Fruit fly (Drosophila melanogaster): Measurements from ENCODE around the gene Mob2.
A peak's percentile ranks its signal among the peaks of the same experiment; 100 is the strongest.

Gene Mob2

DNA sequence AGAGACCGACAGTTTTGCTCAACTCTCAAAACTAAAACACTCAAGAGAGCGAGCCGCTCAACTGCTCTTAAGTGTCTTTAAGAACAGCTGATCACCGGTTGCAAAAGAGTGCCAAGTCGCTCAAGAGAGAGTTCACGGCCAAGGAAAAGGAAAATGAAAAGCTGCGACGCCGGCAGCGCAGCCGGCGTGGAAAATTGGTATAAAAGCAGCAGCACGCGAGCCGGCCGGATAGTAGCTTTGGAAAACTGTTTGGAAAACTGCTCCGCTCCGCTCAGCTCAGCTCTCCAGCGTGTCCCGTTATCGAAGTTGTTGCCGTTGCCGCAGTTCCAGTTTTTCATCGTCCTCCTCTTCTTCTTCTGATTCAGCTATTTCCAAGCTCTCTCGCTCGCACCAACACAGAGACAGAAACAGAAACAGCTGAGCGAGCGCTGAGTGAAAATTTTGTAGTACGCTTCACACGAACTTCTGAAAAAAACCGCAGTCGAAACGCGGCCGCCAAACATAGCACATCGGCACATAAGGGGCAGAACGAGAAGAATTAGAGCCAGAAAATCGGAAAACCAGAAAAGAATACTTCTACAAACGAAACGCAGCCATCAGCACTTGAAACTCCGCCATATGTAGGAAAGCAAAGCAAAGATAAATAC is 74.6 kb downstream of the Mob2 start, which contains the start of gene chrb (continued):
- TF ChIP-seq danr (GFP tag; IDR thresholded peaks at IDR 0.05) (no peak), gem (tag; optimal IDR thresholded peaks at IDR 0.05) (no peak), HLH4C (GFP tag; IDR thresholded peaks at IDR 0.05; ENCODE audit: partially characterized antibody) (peak; percentile 40; the same call in 1 of the 3 replicates), CG2712 (tag; optimal IDR thresholded peaks at IDR 0.05) (peak; percentile 56), CG32772 (GFP tag; IDR thresholded peaks at IDR 0.05) (peak; percentile 21; the same call in 1 of the 2 replicates), CG12299 (tag; optimal IDR thresholded peaks at IDR 0.05) (peak; percentile 45), yki (optimal IDR thresholded peaks at IDR 0.05) (peak; percentile 9), sug (tag; optimal IDR thresholded peaks at IDR 0.05) (peak; percentile 37), insv (GFP tag; optimal IDR thresholded peaks at IDR 0.05) (peak in 1 of 2 experiments; percentile 39), cad (GFP tag; optimal IDR thresholded peaks at IDR 0.05) (peak; percentile 41), pzg (GFP tag; optimal IDR thresholded peaks at IDR 0.05) (no peak), CG18262 (tag; optimal IDR thresholded peaks at IDR 0.05) (peak; percentile 46), B-H1 (GFP tag; IDR thresholded peaks at IDR 0.05) (no peak), CG8388 (GFP tag; optimal IDR thresholded peaks at IDR 0.05) (peak; percentile 27), CG8089 (GFP tag; optimal IDR thresholded peaks at IDR 0.05) (peak; percentile 35), CG2678 (tag; optimal IDR thresholded peaks at IDR 0.05) (peak; percentile 47), Meics (GFP tag; optimal IDR thresholded peaks at IDR 0.05) (peak; percentile 42), CG15601 (tag; optimal IDR thresholded peaks at IDR 0.05) (no peak), CG4404 (GFP tag; IDR thresholded peaks at IDR 0.05) (no peak), D19A (tag; optimal IDR thresholded peaks at IDR 0.05) (peak; percentile 55), pros (GFP tag; optimal IDR thresholded peaks at IDR 0.05) (peak; percentile 84), Usf (GFP tag; optimal IDR thresholded peaks at IDR 0.05) (no peak), Hsf (GFP tag; optimal IDR thresholded peaks at IDR 0.05) (peak; percentile 14), fd3F (GFP tag; optimal IDR thresholded peaks at IDR 0.05) (no peak), TFAM (GFP tag; optimal IDR thresholded peaks at IDR 0.05) (no peak), CG11093 (GFP tag; IDR thresholded peaks at IDR 0.05) (no peak; the same call in 2 of the 3 replicates), seq (GFP tag; IDR thresholded peaks at IDR 0.05) (peak; percentile 22; the same call in 1 of the 2 replicates), Side (GFP tag; optimal IDR thresholded peaks at IDR 0.05) (peak; percentile 36), CG10462 (GFP tag; optimal IDR thresholded peaks at IDR 0.05) (peak; percentile 35), CHES-1-like (GFP tag; optimal IDR thresholded peaks at IDR 0.05) (peak; percentile 73), CG11560 (tag; IDR thresholded peaks at IDR 0.05) (no peak), Adf1 (GFP tag; IDR thresholded peaks at IDR 0.05) (peak; percentile 96), CG4854 (GFP tag; optimal IDR thresholded peaks at IDR 0.05) (peak; percentile 32), sob (GFP tag; IDR thresholded peaks at IDR 0.05) (peak; percentile 42; the same call in 1 of the 2 replicates), CG16815 (GFP tag; optimal IDR thresholded peaks at IDR 0.05) (no peak), fu2 (GFP tag; optimal IDR thresholded peaks at IDR 0.05) (no peak), Max (GFP tag; optimal IDR thresholded peaks at IDR 0.05) (peak; percentile 25), dimm (GFP tag; IDR thresholded peaks at IDR 0.05) (no peak), CG30020 (tag; optimal IDR thresholded peaks at IDR 0.05) (no peak), MESR4 (GFP tag; optimal IDR thresholded peaks at IDR 0.05) (peak; percentile 2), CG4360 (GFP tag; IDR thresholded peaks at IDR 0.05) (peak; percentile 79), corto (GFP tag; optimal IDR thresholded peaks at IDR 0.05) (no peak), tna (GFP tag; IDR thresholded peaks at IDR 0.05; ENCODE audit: partially characterized antibody) (peak; percentile 52; the same call in 1 of the 2 replicates), Opbp (GFP tag; IDR thresholded peaks at IDR 0.05; ENCODE audit: partially characterized antibody) (peak; percentile 77; the same call in 2 of the 3 replicates), CG6254 (GFP tag; optimal IDR thresholded peaks at IDR 0.05) (peak; percentile 13), Fer1 (GFP tag; optimal IDR thresholded peaks at IDR 0.05) (peak; percentile 72), Dp (GFP tag; optimal IDR thresholded peaks at IDR 0.05) (no peak), Ets97D (GFP tag; optimal IDR thresholded peaks at IDR 0.05) (no peak), ash1 (GFP tag; optimal IDR thresholded peaks at IDR 0.05) (peak; percentile 85), CG10654 (GFP tag; optimal IDR thresholded peaks at IDR 0.05) (no peak)

Measured in whole organism, embryonic.